Worm (Caenorhabditis elegans) whole organism, mixed stage, embryonic: ENCODE results near the gene clec-86.

Experiments used
- bed-3 ChIP-seq: fragments of 200-800 bp; sonication (Bioruptor generic); optimal IDR thresholded peaks from 3 replicates; lab custom pipeline; 2018; ENCODE audit warnings: mild to moderate bottlenecking, missing genetic modification characterization, moderate library complexity, missing compliant biosample characterization
- blmp-1 ChIP-seq: fragments of 150-350 bp; optimal IDR thresholded peaks from 2 replicates; lab custom pipeline; 2014; ENCODE audit warnings: missing biosample characterization, missing genetic modification characterization
- ceh-39 ChIP-seq: fragments of 150-350 bp; optimal IDR thresholded peaks from 2 replicates; lab custom pipeline; 2014; ENCODE audit warnings: missing biosample characterization, missing genetic modification characterization
- ceh-43 ChIP-seq: fragments of 200-800 bp; sonication (Bioruptor generic); optimal IDR thresholded peaks from 2 replicates; lab custom pipeline; 2018; ENCODE audit warnings: mild to moderate bottlenecking, missing genetic modification characterization, moderate library complexity, missing compliant biosample characterization
- ceh-83 ChIP-seq: fragments of 200-800 bp; sonication (Bioruptor generic); optimal IDR thresholded peaks from 2 replicates; lab custom pipeline; 2018; ENCODE audit warnings: mild to moderate bottlenecking, missing genetic modification characterization, missing compliant biosample characterization
- ces-1 ChIP-seq: fragments of 150-350 bp; optimal IDR thresholded peaks from 2 replicates; lab custom pipeline; 2014; ENCODE audit warnings: missing biosample characterization, missing genetic modification reagents, missing genetic modification characterization
- cnd-1 ChIP-seq: fragments of 200-800 bp; sonication (Bioruptor generic); optimal IDR thresholded peaks from 2 replicates; lab custom pipeline; 2018; ENCODE audit warnings: mild to moderate bottlenecking, missing genetic modification characterization, missing compliant biosample characterization
- drap-1 ChIP-seq: fragments of 200-800 bp; sonication (Bioruptor generic); optimal IDR thresholded peaks from 3 replicates; lab custom pipeline; 2018; ENCODE audit warnings: mild to moderate bottlenecking, missing genetic modification characterization, missing compliant biosample characterization
- elt-1 ChIP-seq: sonication (generic microtip); optimal IDR thresholded peaks from 2 replicates; lab custom pipeline; 2017; ENCODE audit warnings: missing genetic modification characterization, mild to moderate bottlenecking, missing compliant biosample characterization, antibody characterized with exemption, moderate library complexity, borderline replicate concordance; ENCODE audit not compliant: insufficient read depth
- elt-3 ChIP-seq: fragments of 150-350 bp; optimal IDR thresholded peaks from 2 replicates; lab custom pipeline; 2014; ENCODE audit warnings: missing biosample characterization, missing genetic modification characterization
- ham-2 ChIP-seq: fragments of 200-800 bp; sonication (Bioruptor generic); optimal IDR thresholded peaks from 2 replicates; lab custom pipeline; 2018; ENCODE audit warnings: mild to moderate bottlenecking, missing genetic modification characterization, missing compliant biosample characterization
- hlh-1 ChIP-seq: fragments of 150-350 bp; optimal IDR thresholded peaks from 2 replicates; lab custom pipeline; 2014; ENCODE audit warnings: missing biosample characterization, missing genetic modification reagents, missing genetic modification characterization
- lin-13 ChIP-seq: fragments of 150-350 bp; optimal IDR thresholded peaks from 2 replicates; lab custom pipeline; 2014; ENCODE audit warnings: missing biosample characterization, missing genetic modification characterization
- lin-32 ChIP-seq: fragments of 200-800 bp; sonication (Bioruptor generic); optimal IDR thresholded peaks from 2 replicates; lab custom pipeline; 2018; ENCODE audit warnings: mild to moderate bottlenecking, missing genetic modification characterization, missing compliant biosample characterization
- lsy-2 ChIP-seq: fragments of 150-350 bp; optimal IDR thresholded peaks from 2 replicates; lab custom pipeline; 2014; ENCODE audit warnings: missing biosample characterization, missing genetic modification characterization
- mab-5 ChIP-seq: fragments of 150-350 bp; optimal IDR thresholded peaks from 2 replicates; lab custom pipeline; 2014; ENCODE audit warnings: missing biosample characterization, missing genetic modification characterization
- mep-1 ChIP-seq: fragments of 150-350 bp; optimal IDR thresholded peaks from 2 replicates; lab custom pipeline; 2017; ENCODE audit warnings: missing biosample characterization, missing genetic modification reagents, missing genetic modification characterization, inconsistent platforms
- mls-2 ChIP-seq: sonication (generic microtip); optimal IDR thresholded peaks from 2 replicates; lab custom pipeline; 2016; ENCODE audit warnings: mild to moderate bottlenecking, missing genetic modification characterization, moderate library complexity, missing compliant biosample characterization
- nhr-12 ChIP-seq: fragments of 150-350 bp; optimal IDR thresholded peaks from 2 replicates; lab custom pipeline; 2014; ENCODE audit warnings: missing biosample characterization, missing genetic modification characterization
- nhr-2 ChIP-seq: fragments of 150-350 bp; optimal IDR thresholded peaks from 2 replicates; lab custom pipeline; 2014; ENCODE audit warnings: missing biosample characterization, missing genetic modification characterization
- nhr-237 ChIP-seq: fragments of 150-350 bp; optimal IDR thresholded peaks from 2 replicates; lab custom pipeline; 2014; ENCODE audit warnings: missing biosample characterization, missing genetic modification characterization
- nhr-76 ChIP-seq: sonication (generic microtip); optimal IDR thresholded peaks from 2 replicates; lab custom pipeline; 2017; ENCODE audit warnings: missing biosample characterization, missing genetic modification characterization
- pha-4 ChIP-seq: fragments of 150-350 bp; optimal IDR thresholded peaks from 2 replicates; lab custom pipeline; 2018; ENCODE audit warnings: missing biosample characterization, missing genetic modification reagents, missing genetic modification characterization
- sem-2 ChIP-seq: fragments of 200-800 bp; sonication (Bioruptor generic); optimal IDR thresholded peaks from 2 replicates; lab custom pipeline; 2018; ENCODE audit warnings: mild to moderate bottlenecking, missing genetic modification characterization, missing compliant biosample characterization
- snpc-4 ChIP-seq: fragments of 150-350 bp; optimal IDR thresholded peaks from 2 replicates; lab custom pipeline; 2014; ENCODE audit warnings: missing biosample characterization, missing genetic modification characterization
- sptf-1 ChIP-seq: sonication (generic microtip); optimal IDR thresholded peaks from 2 replicates; lab custom pipeline; 2017; ENCODE audit warnings: mild to moderate bottlenecking, missing genetic modification characterization, moderate library complexity, missing compliant biosample characterization
- tbx-8 ChIP-seq: fragments of 200-800 bp; sonication (Bioruptor generic); optimal IDR thresholded peaks from 2 replicates; lab custom pipeline; 2018; ENCODE audit warnings: mild to moderate bottlenecking, missing genetic modification characterization, moderate library complexity, missing compliant biosample characterization
- unc-120 ChIP-seq: sonication (generic microtip); optimal IDR thresholded peaks from 2 replicates; lab custom pipeline; 2017; ENCODE audit warnings: missing genetic modification characterization, missing compliant biosample characterization; ENCODE audit not compliant: poor library complexity, severe bottlenecking
- unc-39 ChIP-seq: fragments of 150-350 bp; optimal IDR thresholded peaks from 2 replicates; lab custom pipeline; 2014; ENCODE audit warnings: missing biosample characterization, missing genetic modification characterization
- zip-8 ChIP-seq: fragments of 150-350 bp; optimal IDR thresholded peaks from 2 replicates; lab custom pipeline; 2014; ENCODE audit warnings: missing biosample characterization, missing genetic modification characterization

The clec-86 gene

ce11 chrX:7170575-7171297 lies 31.1 kb downstream of the clec-86 start, which contains the start of gene bar-1:
Gene bar-1, minus strand, starts transcription at chrX:7170625.
- TF ChIP-seq nhr-2: no peak
- no peak for TF ChIP-seq sptf-1 (tag; lab: Kevin White, UChicago)
- no peak for TF ChIP-seq tbx-8 (GFP tag; lab: Kevin White, UChicago)
- no peak for TF ChIP-seq lsy-2 (tag; lab: Kevin White, UChicago)
- no peak for TF ChIP-seq snpc-4
- TF ChIP-seq ceh-83: no peak
- TF ChIP-seq bed-3 (GFP tag; lab: Kevin White, UChicago): no peak
- no peak for TF ChIP-seq blmp-1 (tag; lab: Kevin White, UChicago)
- no peak for TF ChIP-seq zip-8 (tag; lab: Kevin White, UChicago)
- TF ChIP-seq ceh-39 (tag; lab: Kevin White, UChicago): no peak
- no peak for TF ChIP-seq ceh-43 (GFP tag; lab: Kevin White, UChicago)
- no peak for TF ChIP-seq mls-2 (tag; lab: Kevin White, UChicago)

ce11 chrX:7175389-7175788 lies 35.7 kb downstream of the clec-86 start:
- TF ChIP-seq nhr-76 (no peak), elt-3 (no peak), unc-120 (tag; lab: Kevin White, UChicago) (no peak), nhr-12 (tag; lab: Kevin White, UChicago) (no peak), ceh-39 (tag; lab: Kevin White, UChicago) (no peak), nhr-2 (no peak), ham-2 (GFP tag; lab: Kevin White, UChicago) (no peak), lin-13 (tag; lab: Kevin White, UChicago) (no peak), ceh-43 (GFP tag; lab: Kevin White, UChicago) (no peak), cnd-1 (tag; lab: Kevin White, UChicago) (no peak), zip-8 (tag; lab: Kevin White, UChicago) (no peak), sem-2 (GFP tag; lab: Kevin White, UChicago) (no peak), sptf-1 (tag; lab: Kevin White, UChicago) (no peak), ceh-83 (no peak), mab-5 (tag; lab: Kevin White, UChicago) (no peak), hlh-1 (no peak), nhr-237 (tag; lab: Kevin White, UChicago) (no peak), elt-1 (tag; lab: Kevin White, UChicago) (no peak)

ce11 chrX:7176817-7177216 lies 37.1 kb downstream of the clec-86 start:
- TF ChIP-seq ham-2 (GFP tag; lab: Kevin White, UChicago): no peak
- no peak for TF ChIP-seq sem-2 (GFP tag; lab: Kevin White, UChicago)
- TF ChIP-seq, all 35 proteins: peak for 0

DNA sequence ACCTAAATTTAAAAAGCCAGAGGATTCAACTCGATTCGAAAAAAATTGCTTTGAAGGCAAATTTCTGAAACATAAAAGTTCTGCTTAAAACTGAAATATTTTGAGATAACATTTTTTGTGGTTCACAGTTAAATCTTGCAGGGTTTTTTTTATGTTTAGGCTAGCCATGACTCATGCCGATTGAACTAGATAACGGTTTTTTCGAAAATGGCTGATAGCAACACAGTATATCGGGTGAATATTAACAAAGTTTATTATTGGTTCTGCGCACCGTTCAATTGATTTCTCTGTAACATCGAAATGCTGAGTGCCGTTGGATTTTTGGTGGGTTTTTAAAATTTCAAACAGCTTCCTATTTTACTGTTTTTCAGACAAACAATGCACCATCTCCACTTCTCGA lies 37.7 kb downstream of the clec-86 start, which contains the start of gene F43E12.1:
F43E12.1 (plus strand) TSS at position 301 of the 400 bp plus-strand sequence.
- TF ChIP-seq lin-32 (GFP tag; lab: Kevin White, UChicago) (no peak), blmp-1 (tag; lab: Kevin White, UChicago) (no peak), drap-1 (GFP tag; lab: Kevin White, UChicago) (no peak), unc-39 (tag; lab: Kevin White, UChicago) (no peak), nhr-76 (no peak), mls-2 (tag; lab: Kevin White, UChicago) (no peak)

- TF ChIP-seq ceh-83 (no peak), mab-5 (tag; lab: Kevin White, UChicago) (no peak), lin-13 (tag; lab: Kevin White, UChicago) (no peak), cnd-1 (tag; lab: Kevin White, UChicago) (peak; percentile 25), mep-1 (no peak), drap-1 (GFP tag; lab: Kevin White, UChicago) (peak; percentile 3), pha-4 (tag; lab: Kevin White, UChicago) (peak; percentile 86), elt-3 (peak; percentile 72), ham-2 (GFP tag; lab: Kevin White, UChicago) (no peak), hlh-1 (peak; percentile 36), ces-1 (GFP tag; lab: Kevin White, UChicago) (peak; percentile 19), nhr-237 (tag; lab: Kevin White, UChicago) (peak; percentile 92), lsy-2 (tag; lab: Kevin White, UChicago) (peak; percentile 37)
- TF ChIP-seq, all 35 proteins: peak for 8
Measured at ce11 chrX:7181627-7182026, 42.0 kb downstream of the clec-86 start.
